Worm (Caenorhabditis elegans): ENCODE data around the gene ttr-54.

Gene ttr-54

DNA sequence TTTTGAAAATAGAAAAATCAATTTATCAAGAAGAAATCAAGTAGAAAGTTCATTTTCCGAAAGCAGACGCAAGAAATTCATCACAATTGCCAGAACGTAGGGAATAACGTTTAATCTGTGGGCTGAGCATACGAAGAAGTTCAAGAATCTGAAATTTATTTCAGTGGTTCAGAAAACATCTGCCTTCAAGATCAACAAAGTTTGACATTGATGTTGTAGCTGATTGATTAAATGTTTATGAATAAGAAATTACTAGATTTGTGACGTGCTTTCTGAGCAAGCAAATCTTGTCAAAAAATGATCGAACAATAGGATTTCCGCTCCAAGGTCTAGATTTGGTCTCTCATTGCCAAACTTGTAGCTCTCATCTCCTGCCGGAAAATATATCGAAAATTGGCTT is 50.6 kb downstream of the ttr-54 start, which contains the start of gene K04D7.6:
K04D7.6 (minus strand) TSS at position 101 of the 400 bp plus-strand sequence.
- TF ChIP-seq snpc-4 (tag; optimal IDR thresholded peaks at IDR 0.05) = no peak
- no peak for TF ChIP-seq nhr-76 (tag; optimal IDR thresholded peaks at IDR 0.05)
- no peak for TF ChIP-seq zag-1 (tag; optimal IDR thresholded peaks at IDR 0.05)
- TF ChIP-seq dve-1 (tag; optimal IDR thresholded peaks at IDR 0.05; ENCODE audit: insufficient read depth) = no peak
- TF ChIP-seq zip-11 (GFP tag; IDR thresholded peaks at IDR 0.05) = no peak
- no peak for TF ChIP-seq F37D6.2 (tag; optimal IDR thresholded peaks at IDR 0.05)
- TF ChIP-seq pqm-1 (tag; optimal IDR thresholded peaks at IDR 0.05) = no peak
- no peak for TF ChIP-seq nhr-48 (tag; optimal IDR thresholded peaks at IDR 0.05)

Data from whole organism, L4 larva.